Worm (Caenorhabditis elegans): ENCODE data around the gene nkat-3.

The nkat-3 gene

ce11 chrX:15440744-15441685 is 516 bp upstream of the nkat-3 start, which contains the start of gene mocs-1 (continued):
- TF ChIP-seq Y105C5A.15 (GFP tag; IDR thresholded peaks at IDR 0.05): no peak
- no peak for TF ChIP-seq ceh-32 (tag; optimal IDR thresholded peaks at IDR 0.05; ENCODE audit: poor library complexity)
- TF ChIP-seq aha-1 (tag): no peak
- TF ChIP-seq php-3 (GFP tag; IDR thresholded peaks at IDR 0.05): peak; percentile 86
- no peak for TF ChIP-seq spr-1 (tag; optimal IDR thresholded peaks at IDR 0.05)
- TF ChIP-seq attf-4 (tag; optimal IDR thresholded peaks at IDR 0.05): no peak
- TF ChIP-seq nhr-77 (tag; optimal IDR thresholded peaks at IDR 0.05): no peak
- TF ChIP-seq F44E2.7 (GFP tag; IDR thresholded peaks at IDR 0.05): no peak
- no peak for TF ChIP-seq snpc-4 (tag; optimal IDR thresholded peaks at IDR 0.05)
- TF ChIP-seq egl-43 (GFP tag; IDR thresholded peaks at IDR 0.05): no peak
- no peak for TF ChIP-seq sdz-12 (GFP tag; optimal IDR thresholded peaks at IDR 0.05)
- no peak for TF ChIP-seq lin-39 (tag; optimal IDR thresholded peaks at IDR 0.05)
- peak; percentile 47 for TF ChIP-seq nhr-48 (tag; optimal IDR thresholded peaks at IDR 0.05)
- no peak for TF ChIP-seq F49E8.2 (tag; optimal IDR thresholded peaks at IDR 0.05; ENCODE audit: borderline replicate concordance)
- no peak for TF ChIP-seq D1046.2 (GFP tag; IDR thresholded peaks at IDR 0.05)
- no peak for TF ChIP-seq madf-5 (GFP tag; IDR thresholded peaks at IDR 0.05)
- no peak for TF ChIP-seq zag-1 (tag; optimal IDR thresholded peaks at IDR 0.05)
- TF ChIP-seq ceh-44 (GFP tag; IDR thresholded peaks at IDR 0.05): no peak
- TF ChIP-seq pqm-1 (tag; optimal IDR thresholded peaks at IDR 0.05): peak; percentile 27
- TF ChIP-seq nhr-41 (GFP tag; IDR thresholded peaks at IDR 0.05): no peak
- TF ChIP-seq lir-3 (tag; optimal IDR thresholded peaks at IDR 0.05): no peak
- TF ChIP-seq nhr-28 (tag; optimal IDR thresholded peaks at IDR 0.05): peak; percentile 57
- no peak for TF ChIP-seq nhr-10 (tag; optimal IDR thresholded peaks at IDR 0.05)
- TF ChIP-seq daf-8 (GFP tag; IDR thresholded peaks at IDR 0.05): no peak
- no peak for TF ChIP-seq daf-12 (tag; optimal IDR thresholded peaks at IDR 0.05)
- TF ChIP-seq aly-2 (tag; optimal IDR thresholded peaks at IDR 0.05): no peak

- TF ChIP-seq nhr-28 (tag; optimal IDR thresholded peaks at IDR 0.05) (peak; percentile 96), R02D3.7 (tag; optimal IDR thresholded peaks at IDR 0.05) (no peak), ceh-20 (GFP tag; IDR thresholded peaks at IDR 0.05) (no peak), dmd-6 (GFP tag; IDR thresholded peaks at IDR 0.05) (no peak)
Observed at ce11 chrX:15446292-15446794, 4.8 kb downstream of the nkat-3 start, which contains the start of gene R03A10.5. R03A10.5 (plus strand) TSS chrX:15446722.

ce11 chrX:15465050-15465449 is 23.5 kb downstream of the nkat-3 start:
- peak; percentile 96 for TF ChIP-seq aha-1 (tag)
- no peak for TF ChIP-seq lin-38 (GFP tag; IDR thresholded peaks at IDR 0.05)

ce11 chrX:15466032-15466431 is 24.5 kb downstream of the nkat-3 start, which contains the start of gene sprr-1:
sprr-1 (plus strand) TSS chrX:15466300.
- no peak for TF ChIP-seq tra-1 (GFP tag; IDR thresholded peaks at IDR 0.05)
- TF ChIP-seq lir-3 (tag; optimal IDR thresholded peaks at IDR 0.05): no peak
- no peak for TF ChIP-seq daf-16 (GFP tag; optimal IDR thresholded peaks at IDR 0.05)
- TF ChIP-seq daf-16 (tag; optimal IDR thresholded peaks at IDR 0.05): no peak
- TF ChIP-seq hif-1 (tag; optimal IDR thresholded peaks at IDR 0.05): no peak
- TF ChIP-seq ztf-7 (tag; optimal IDR thresholded peaks at IDR 0.05): no peak
- no peak for TF ChIP-seq arid-1 (GFP tag; conservative IDR thresholded peaks at IDR 0.05)
- peak in 1 of 2 experiments; percentile 95 for TF ChIP-seq unc-62 (GFP tag; optimal IDR thresholded peaks at IDR 0.05 in 1 of 2)
- no peak for TF ChIP-seq unc-62 (tag; optimal IDR thresholded peaks at IDR 0.05)
- TF ChIP-seq ceh-82 (tag; optimal IDR thresholded peaks at IDR 0.05): no peak
